Worm (Caenorhabditis elegans) whole organism, late embryonic: ENCODE results near the gene T28A8.3.

Experiments used
- C08G9.2 ChIP-seq: sonication (generic microtip); optimal IDR thresholded peaks from 2 replicates; lab custom pipeline; 2016; ENCODE audit warnings: mild to moderate bottlenecking, missing genetic modification characterization, moderate library complexity, missing compliant biosample characterization
- K02D7.2 ChIP-seq: sonication (generic microtip); optimal IDR thresholded peaks from 2 replicates; lab custom pipeline; 2017; ENCODE audit warnings: mild to moderate bottlenecking, missing genetic modification characterization, missing compliant biosample characterization
- K09A11.1 ChIP-seq: sonication (generic microtip); optimal IDR thresholded peaks from 2 replicates; lab custom pipeline; 2017; ENCODE audit warnings: antibody characterized with exemption, mild to moderate bottlenecking, missing genetic modification characterization, missing compliant biosample characterization; ENCODE audit not compliant: insufficient read depth
- T23F11.4 ChIP-seq: fragments of 200-800 bp; sonication (Bioruptor generic); optimal IDR thresholded peaks from 2 replicates; lab custom pipeline; 2018; ENCODE audit warnings: mild to moderate bottlenecking, missing genetic modification characterization, missing compliant biosample characterization
- Y22D7AL.16 ChIP-seq: sonication (generic microtip); optimal IDR thresholded peaks from 2 replicates; lab custom pipeline; 2016; ENCODE audit warnings: missing genetic modification characterization, missing compliant biosample characterization
- ahr-1 ChIP-seq: sonication (generic microtip); optimal IDR thresholded peaks from 2 replicates; lab custom pipeline; 2016; ENCODE audit warnings: missing genetic modification characterization, missing compliant biosample characterization
- ama-1 ChIP-seq: fragments of 150-350 bp; optimal IDR thresholded peaks from 2 replicates; lab custom pipeline; 2014
- ceh-14 ChIP-seq: sonication (generic microtip); optimal IDR thresholded peaks from 2 replicates; lab custom pipeline; 2016; ENCODE audit warnings: missing genotype, missing genetic modification characterization, missing compliant biosample characterization
- ceh-18 ChIP-seq: sonication (generic microtip); optimal IDR thresholded peaks from 2 replicates; lab custom pipeline; 2016; ENCODE audit warnings: missing genetic modification characterization, missing compliant biosample characterization
- ceh-19 ChIP-seq: fragments of 200-800 bp; sonication (Bioruptor generic); optimal IDR thresholded peaks from 2 replicates; lab custom pipeline; 2018; ENCODE audit warnings: mild to moderate bottlenecking, missing genetic modification characterization, missing compliant biosample characterization
- ceh-2 ChIP-seq: sonication (generic microtip); optimal IDR thresholded peaks from 2 replicates; lab custom pipeline; 2016; ENCODE audit warnings: missing genotype, missing genetic modification characterization, missing compliant biosample characterization
- ceh-22 ChIP-seq: sonication (generic microtip); optimal IDR thresholded peaks from 2 replicates; lab custom pipeline; 2017; ENCODE audit warnings: missing biosample characterization, missing genetic modification characterization
- ceh-24 ChIP-seq: sonication (generic microtip); optimal IDR thresholded peaks from 2 replicates; lab custom pipeline; 2016; ENCODE audit warnings: mild to moderate bottlenecking, missing genetic modification characterization, missing compliant biosample characterization
- ceh-30 ChIP-seq: fragments of 150-350 bp; optimal IDR thresholded peaks from 2 replicates; lab custom pipeline; 2014; ENCODE audit warnings: missing biosample characterization, missing genetic modification characterization
- ceh-31 ChIP-seq: sonication (generic microtip); optimal IDR thresholded peaks from 2 replicates; lab custom pipeline; 2016; ENCODE audit warnings: missing genetic modification characterization, missing compliant biosample characterization
- ceh-48 ChIP-seq: sonication (generic microtip); optimal IDR thresholded peaks from 2 replicates; lab custom pipeline; 2016; ENCODE audit warnings: missing genetic modification characterization, inconsistent platforms, missing compliant biosample characterization
- ceh-6 ChIP-seq: fragments of 200-800 bp; sonication (Bioruptor generic); optimal IDR thresholded peaks from 2 replicates; lab custom pipeline; 2018; ENCODE audit warnings: mild to moderate bottlenecking, missing genetic modification characterization, missing compliant biosample characterization
- ceh-9 ChIP-seq: sonication (generic microtip); optimal IDR thresholded peaks from 2 replicates; lab custom pipeline; 2016; ENCODE audit warnings: mild to moderate bottlenecking, missing genetic modification characterization, inconsistent platforms, missing compliant biosample characterization
- dve-1 ChIP-seq: sonication (generic microtip); optimal IDR thresholded peaks from 2 replicates; lab custom pipeline; 2017; ENCODE audit warnings: antibody characterized with exemption, mild to moderate bottlenecking, missing genetic modification characterization, missing compliant biosample characterization
- elt-2 ChIP-seq: sonication (generic microtip); optimal IDR thresholded peaks from 2 replicates; lab custom pipeline; 2016; ENCODE audit warnings: missing genetic modification reagents, missing genetic modification characterization, missing compliant biosample characterization
- ets-4 ChIP-seq: sonication (generic microtip); optimal IDR thresholded peaks from 2 replicates; lab custom pipeline; 2016; ENCODE audit warnings: missing genetic modification characterization, missing compliant biosample characterization
- fax-1 ChIP-seq: sonication (generic microtip); optimal IDR thresholded peaks from 2 replicates; lab custom pipeline; 2016; ENCODE audit warnings: missing genotype, missing genetic modification characterization, missing compliant biosample characterization
- fkh-6 ChIP-seq: sonication (generic microtip); optimal IDR thresholded peaks from 2 replicates; lab custom pipeline; 2016; ENCODE audit warnings: missing genetic modification characterization, missing compliant biosample characterization
- gmeb-2 ChIP-seq: sonication (generic microtip); optimal IDR thresholded peaks from 2 replicates; lab custom pipeline; 2016; ENCODE audit warnings: missing genetic modification characterization, inconsistent platforms, missing compliant biosample characterization
- hlh-6 ChIP-seq: sonication (generic microtip); optimal IDR thresholded peaks from 2 replicates; lab custom pipeline; 2016; ENCODE audit warnings: missing genotype, missing genetic modification characterization, missing compliant biosample characterization
- lim-6 ChIP-seq: sonication (generic microtip); optimal IDR thresholded peaks from 2 replicates; lab custom pipeline; 2016; ENCODE audit warnings: missing genetic modification characterization, missing compliant biosample characterization
- lin-11 ChIP-seq: fragments of 200-800 bp; sonication (Bioruptor generic); optimal IDR thresholded peaks from 2 replicates; lab custom pipeline; 2018; ENCODE audit warnings: mild to moderate bottlenecking, missing genetic modification characterization, missing compliant biosample characterization
- nfya-1 ChIP-seq: sonication (generic microtip); optimal IDR thresholded peaks from 2 replicates; lab custom pipeline; 2017; ENCODE audit warnings: missing genetic modification characterization, mild to moderate bottlenecking, missing compliant biosample characterization, antibody characterized with exemption, moderate library complexity
- npax-4 ChIP-seq: sonication (generic microtip); optimal IDR thresholded peaks from 2 replicates; lab custom pipeline; 2016; ENCODE audit warnings: missing genetic modification characterization, missing compliant biosample characterization
- odd-2 ChIP-seq: sonication (generic microtip); optimal IDR thresholded peaks from 2 replicates; lab custom pipeline; 2017; ENCODE audit warnings: antibody characterized with exemption, mild to moderate bottlenecking, missing genetic modification characterization, missing compliant biosample characterization
- pat-9 ChIP-seq: fragments of 200-800 bp; sonication (Bioruptor generic); optimal IDR thresholded peaks from 2 replicates; lab custom pipeline; 2018; ENCODE audit warnings: mild to moderate bottlenecking, missing genetic modification characterization, moderate library complexity, missing compliant biosample characterization
- pax-1 ChIP-seq: fragments of 150-350 bp; optimal IDR thresholded peaks from 2 replicates; lab custom pipeline; 2014; ENCODE audit warnings: missing biosample characterization, missing genetic modification characterization
- pha-2 ChIP-seq: sonication (generic microtip); optimal IDR thresholded peaks from 2 replicates; lab custom pipeline; 2017; ENCODE audit warnings: mild to moderate bottlenecking, missing genetic modification characterization, missing compliant biosample characterization
- pha-4 ChIP-seq: fragments of 150-350 bp; optimal IDR thresholded peaks from 2 replicates; lab custom pipeline; 2018; ENCODE audit warnings: missing biosample characterization, missing genetic modification reagents, missing genetic modification characterization
- pqm-1 ChIP-seq: sonication (generic microtip); optimal IDR thresholded peaks from 2 replicates; lab custom pipeline; 2016; ENCODE audit warnings: missing genetic modification characterization, missing compliant biosample characterization
- rnt-1 ChIP-seq: sonication (generic microtip); optimal IDR thresholded peaks from 2 replicates; lab custom pipeline; 2016; ENCODE audit warnings: missing genetic modification characterization, missing compliant biosample characterization
- sox-2 ChIP-seq: fragments of 200-800 bp; sonication (Bioruptor generic); IDR thresholded peaks from 2 replicates; pipeline ENCODE4 v1.3.6; 2022; ENCODE audit warnings: missing genetic modification reagents, missing genetic modification characterization, missing compliant biosample characterization
- syd-9 ChIP-seq: sonication (generic microtip); optimal IDR thresholded peaks from 2 replicates; lab custom pipeline; 2016; ENCODE audit warnings: mild to moderate bottlenecking, missing genetic modification characterization, moderate library complexity, missing compliant biosample characterization
- tbx-2 ChIP-seq: sonication (generic microtip); optimal IDR thresholded peaks from 2 replicates; lab custom pipeline; 2016; ENCODE audit warnings: missing genetic modification characterization, missing compliant biosample characterization
- tbx-7 ChIP-seq: sonication (generic microtip); optimal IDR thresholded peaks from 2 replicates; lab custom pipeline; 2016; ENCODE audit warnings: missing genotype, missing genetic modification characterization, missing compliant biosample characterization
- unc-42 ChIP-seq: sonication (generic microtip); optimal IDR thresholded peaks from 2 replicates; lab custom pipeline; 2016; ENCODE audit warnings: missing genotype, missing genetic modification characterization, missing compliant biosample characterization
- unc-55 ChIP-seq: sonication (generic microtip); optimal IDR thresholded peaks from 2 replicates; lab custom pipeline; 2017; ENCODE audit warnings: missing biosample characterization, missing genetic modification reagents, missing genetic modification characterization
- unc-86 ChIP-seq: sonication (generic microtip); optimal IDR thresholded peaks from 2 replicates; lab custom pipeline; 2016; ENCODE audit warnings: missing genetic modification characterization, missing compliant biosample characterization
- ztf-16 ChIP-seq: sonication (generic microtip); optimal IDR thresholded peaks from 2 replicates; lab custom pipeline; 2017; ENCODE audit warnings: missing genetic modification characterization, missing compliant biosample characterization

T28A8.3 gene

DNA sequence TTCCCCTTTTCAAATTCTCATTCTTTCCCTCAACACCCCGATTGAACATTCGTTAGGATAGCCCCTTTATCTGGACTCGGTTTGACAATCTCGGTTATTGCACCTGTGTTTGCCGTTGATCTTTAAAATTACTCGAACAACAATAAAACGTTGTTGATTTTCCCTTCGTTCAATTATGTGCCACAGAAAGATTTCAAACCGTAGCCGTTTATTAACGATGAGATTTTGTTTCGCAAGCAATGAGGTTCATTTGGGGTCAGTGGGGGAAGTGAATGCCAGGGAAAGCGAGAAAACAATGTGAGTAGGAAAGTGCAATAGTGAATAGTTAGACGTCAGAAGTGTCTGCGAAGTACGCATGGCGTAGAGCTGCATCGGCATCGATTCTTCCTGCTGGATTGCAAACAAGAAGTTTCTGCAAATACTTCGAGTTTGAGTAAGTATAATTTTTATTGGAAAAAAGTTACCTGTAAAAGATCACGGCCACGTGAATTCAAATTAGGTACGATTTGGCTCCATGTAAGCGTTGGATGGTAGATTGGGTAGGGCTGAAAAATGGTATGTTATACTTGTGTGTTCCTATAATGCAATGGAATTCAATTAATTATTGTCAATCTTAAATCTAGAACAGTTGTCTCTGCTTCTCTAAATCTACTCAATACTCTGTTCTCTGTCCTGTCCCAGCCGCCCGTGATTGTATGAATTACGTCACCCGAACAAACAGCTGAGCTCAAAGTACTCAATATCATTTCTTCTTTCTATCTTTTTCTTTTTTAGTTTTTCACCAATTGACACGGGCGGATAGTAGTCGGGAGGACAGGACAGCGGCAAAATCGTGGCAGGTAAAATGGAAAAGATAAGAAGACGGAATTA, 41.1 kb upstream of the T28A8.3 start, which contains the start of gene kel-3:
Gene kel-3, plus strand, starts transcription at position 328 of the 870 bp plus-strand sequence.
- TF ChIP-seq unc-42 (tag; lab: Kevin White, UChicago) (no peak), ztf-16 (tag; lab: Kevin White, UChicago) (no peak), ceh-22 (no peak), pqm-1 (tag; lab: Kevin White, UChicago) (peak; percentile 8), ceh-18 (tag; lab: Kevin White, UChicago) (peak; percentile 34), syd-9 (tag; lab: Kevin White, UChicago) (no peak), odd-2 (tag; lab: Kevin White, UChicago) (no peak), lin-11 (tag; lab: Kevin White, UChicago) (no peak), tbx-7 (no peak), ama-1 (lab: Kevin White, UChicago) (peak; percentile 85), elt-2 (peak; percentile 63), npax-4 (tag; lab: Kevin White, UChicago) (no peak), Y22D7AL.16 (no peak), ceh-19 (GFP tag; lab: Kevin White, UChicago) (no peak), ceh-14 (no peak), unc-86 (no peak), unc-55 (GFP tag; lab: Kevin White, UChicago) (peak; percentile 49), C08G9.2 (tag; lab: Kevin White, UChicago) (no peak), K09A11.1 (tag; lab: Kevin White, UChicago) (no peak), fax-1 (tag; lab: Kevin White, UChicago) (no peak)
- TF ChIP-seq, all 69 proteins: peak for 5

DNA sequence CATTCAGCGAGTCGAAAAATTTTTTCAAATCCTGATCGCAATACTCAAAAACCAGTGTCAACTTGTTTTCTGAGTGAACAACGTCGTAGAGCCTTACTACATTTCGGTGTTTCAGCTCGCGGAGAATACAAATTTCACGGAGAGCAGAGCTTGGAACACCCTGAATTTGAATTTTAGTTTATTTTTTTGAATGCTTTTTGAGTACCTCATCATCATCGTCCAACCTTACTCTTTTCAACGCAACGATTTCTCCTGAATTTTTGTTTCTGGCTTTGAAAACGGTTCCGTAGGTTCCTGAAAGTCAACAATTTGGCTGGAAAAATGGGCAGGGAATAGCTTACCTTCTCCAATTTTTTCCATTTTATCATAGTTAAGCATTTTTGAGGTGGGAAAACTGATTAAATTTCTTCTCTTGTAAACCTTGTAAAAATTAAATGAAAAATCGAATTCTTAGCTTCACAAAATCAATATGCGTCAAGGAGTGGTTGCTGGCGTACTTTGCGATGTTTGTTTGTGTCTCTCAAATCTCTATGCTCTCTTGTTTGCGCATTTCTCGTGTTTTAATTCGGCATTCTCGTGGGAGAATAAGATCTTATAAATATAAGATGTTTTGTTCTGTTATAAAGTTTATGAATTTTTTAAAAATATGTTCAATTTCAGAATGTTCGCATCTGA, 39.8 kb upstream of the T28A8.3 start, which contains the start of gene cdk-5:
Gene cdk-5, minus strand, starts transcription at position 425 of the 675 bp plus-strand sequence.
- no peak for TF ChIP-seq pha-4 (tag; lab: Kevin White, UChicago)
- peak; percentile 88 for TF ChIP-seq nfya-1 (tag; lab: Kevin White, UChicago)
- TF ChIP-seq ceh-31 (tag; lab: Kevin White, UChicago) = peak; percentile 29
- TF ChIP-seq ceh-48 (tag; lab: Kevin White, UChicago) = peak; percentile 69
- TF ChIP-seq unc-55 (GFP tag; lab: Kevin White, UChicago) = peak; percentile 29
- TF ChIP-seq ceh-30 (tag; lab: Kevin White, UChicago) = peak; percentile 60
- TF ChIP-seq unc-42 (tag; lab: Kevin White, UChicago) = peak; percentile 75
- TF ChIP-seq ceh-18 (tag; lab: Kevin White, UChicago) = no peak
- peak; percentile 70 for TF ChIP-seq pax-1 (tag; lab: Kevin White, UChicago)
- peak; percentile 58 for TF ChIP-seq dve-1 (tag; lab: Kevin White, UChicago)

DNA sequence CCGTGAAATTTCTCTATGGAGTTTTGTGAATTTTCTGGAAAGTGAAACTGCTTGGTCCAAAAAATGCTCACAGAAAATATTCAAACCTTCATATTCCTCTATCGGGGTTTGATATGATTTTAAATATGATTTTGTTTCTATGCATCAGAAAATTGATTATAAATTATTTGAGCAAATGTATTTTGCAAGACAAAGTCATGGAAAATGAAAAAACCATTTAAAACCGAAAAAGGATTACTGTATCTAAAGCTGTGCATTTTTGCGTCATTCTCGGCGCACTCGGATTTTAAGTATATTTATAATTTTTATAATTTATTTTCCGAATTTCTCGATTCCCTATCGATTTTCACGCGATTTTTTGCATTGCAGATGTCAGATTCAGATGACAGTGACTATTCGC, 34.3 kb upstream of the T28A8.3 start, which contains the start of gene pssy-2:
Gene pssy-2, plus strand, starts transcription at position 301 of the 400 bp plus-strand sequence.
- no peak for TF ChIP-seq gmeb-2 (tag; lab: Kevin White, UChicago)
- TF ChIP-seq Y22D7AL.16 = no peak
- TF ChIP-seq ets-4 = no peak
- no peak for TF ChIP-seq unc-86
- TF ChIP-seq fkh-6 = no peak
- TF ChIP-seq ceh-22 = no peak
- TF ChIP-seq T23F11.4 (GFP tag; lab: Kevin White, UChicago) = no peak
- no peak for TF ChIP-seq pha-2 (tag; lab: Kevin White, UChicago)
- no peak for TF ChIP-seq ceh-24
- no peak for TF ChIP-seq ceh-9

DNA sequence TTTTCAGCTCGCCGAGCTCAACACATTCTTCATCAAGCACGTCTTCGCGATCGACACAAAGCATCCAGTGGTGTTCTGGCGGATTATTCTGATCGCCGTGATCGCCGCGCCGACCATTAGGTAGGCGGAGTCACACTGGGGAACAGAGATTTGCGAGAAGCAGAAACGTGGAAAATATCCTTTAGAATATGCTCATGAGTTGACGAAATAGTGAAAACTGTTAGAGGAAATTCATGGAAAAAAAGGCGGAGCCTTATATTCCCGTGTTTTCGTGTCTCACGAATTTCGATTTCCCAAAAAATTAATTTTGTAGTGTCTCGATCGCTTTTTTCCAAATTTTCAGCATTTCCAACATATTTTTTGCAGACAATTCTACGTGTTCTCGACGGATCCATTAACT, 31.3 kb upstream of the T28A8.3 start:
- TF ChIP-seq lim-6 (tag; lab: Kevin White, UChicago) (no peak), elt-2 (peak; percentile 59), tbx-2 (tag; lab: Kevin White, UChicago) (peak; percentile 81), fkh-6 (peak; percentile 49), ceh-6 (GFP tag; lab: Kevin White, UChicago) (peak; percentile 13), ets-4 (peak; percentile 32), ceh-31 (tag; lab: Kevin White, UChicago) (peak; percentile 84), pat-9 (tag; lab: Kevin White, UChicago) (no peak), fax-1 (tag; lab: Kevin White, UChicago) (peak; percentile 57), rnt-1 (tag; lab: Kevin White, UChicago) (peak; percentile 43), nfya-1 (tag; lab: Kevin White, UChicago) (no peak), tbx-7 (peak; percentile 85), ceh-2 (tag; lab: Kevin White, UChicago) (peak; percentile 71), sox-2 (GFP tag; lab: Robert Waterston, UW) (no peak), ahr-1 (tag; lab: Kevin White, UChicago) (peak; percentile 28), hlh-6 (tag; lab: Kevin White, UChicago) (no peak), ceh-14 (peak; percentile 29), K02D7.2 (tag; lab: Kevin White, UChicago) (no peak), npax-4 (tag; lab: Kevin White, UChicago) (no peak)
